2 worm cellular contexts compared by ENCODE assay signal in the genomic region with DNA sequence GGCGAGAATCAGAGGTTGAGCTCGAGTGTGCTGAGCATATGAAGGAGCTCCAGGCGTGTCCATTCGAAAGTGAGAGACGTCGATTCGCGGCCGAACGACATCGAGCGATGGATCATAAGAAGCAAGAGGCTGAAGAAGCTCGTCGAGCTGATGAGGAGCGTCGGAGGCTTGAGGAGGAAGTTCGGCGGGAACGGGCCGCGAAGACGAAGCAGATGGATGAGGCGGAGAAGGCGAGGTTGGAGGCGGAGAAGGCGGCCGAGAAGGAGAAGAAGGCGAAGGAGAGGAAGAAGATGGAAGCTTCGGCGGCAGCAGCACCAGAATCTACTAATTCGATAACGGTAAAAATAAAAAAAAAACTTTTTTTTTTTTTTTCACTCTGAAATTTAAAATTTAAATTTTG.
TF ChIP-seq lines count a peak whose summit lies in the region.
"Not testable (repeated sequence)": the region's sequence is repeated elsewhere in the genome, so short reads cannot be mapped to it uniquely, and the experiment has no call there.

No protein-coding gene starts in this region.

TF ChIP-seq in whole organism, L4 larva, 104 proteins besides CTCF, POLR2A, EP300 and RAD21:
- TF ChIP-seq set-16 (GFP tag; IDR thresholded peaks at IDR 0.05; lab: Robert Waterston, UW) (peak; percentile 93), pha-4 (GFP tag; IDR thresholded peaks at IDR 0.05; lab: Robert Waterston, UW) (0 out of 2 replicates have a peak, but pooled peaks have one; percentile 23)
- TF ChIP-seq pha-4 (tag; optimal IDR thresholded peaks at IDR 0.05; lab: Kevin White, UChicago) = not testable (repeated sequence)

TF ChIP-seq in whole organism, young adult, 124 proteins besides CTCF, POLR2A, EP300 and RAD21:
- TF ChIP-seq attf-6 (GFP tag; IDR thresholded peaks at IDR 0.05; lab: Robert Waterston, UW) (0 out of 2 replicates have a peak, but pooled peaks have one; percentile 11), zfh-2 (GFP tag; conservative IDR thresholded peaks at IDR 0.05; lab: Robert Waterston, UW) (0 out of 2 replicates have a peak, but pooled peaks have one; percentile 22), egrh-3 (GFP tag; IDR thresholded peaks at IDR 0.05; lab: Robert Waterston, UW) (peak; percentile 84)
